Fruit fly (Drosophila melanogaster) whole organism, embryonic: Measurements from ENCODE around the gene CG5050.

Experiments
- Adf1 ChIP-seq: fragments of 200-800 bp; sonication (Bioruptor generic); IDR thresholded peaks from 2 replicates; pipeline ENCODE4 v1.3.6; 2022; ENCODE audit warnings: missing biosample characterization, missing genetic modification characterization
- Awh ChIP-seq: fragments of 200-800 bp; sonication (Bioruptor generic); IDR thresholded peaks from 2 replicates; pipeline ENCODE4, ENCODE4 v1.3.6; 2022; ENCODE audit warnings: missing biosample characterization, missing genetic modification characterization
- CG10321 ChIP-seq: fragments of 200-800 bp; sonication (Bioruptor generic); IDR thresholded peaks from 2 replicates; pipeline ENCODE4 v1.3.6; 2022; ENCODE audit warnings: missing biosample characterization, missing genetic modification characterization
- CG10462 ChIP-seq: fragments of 200-800 bp; sonication (Bioruptor generic); optimal IDR thresholded peaks from 2 replicates; lab custom pipeline; 2016; ENCODE audit warnings: missing biosample characterization, missing genetic modification characterization
- CG11085 ChIP-seq: fragments of 200-800 bp; sonication (Bioruptor generic); IDR thresholded peaks from 2 replicates; pipeline ENCODE4 v1.3.6; 2022; ENCODE audit warnings: missing biosample characterization, missing genetic modification characterization
- CG11695 ChIP-seq: fragments of 200-800 bp; sonication (Bioruptor generic); IDR thresholded peaks from 3 replicates; pipeline ENCODE4 v1.3.6; 2022; ENCODE audit warnings: missing biosample characterization, missing genetic modification characterization
- CG13287 ChIP-seq: fragments of 200-800 bp; sonication (Bioruptor generic); IDR thresholded peaks from 2 replicates; pipeline ENCODE4 v1.3.6; 2022; ENCODE audit warnings: missing biosample characterization, missing genetic modification characterization; ENCODE audit not compliant: partially characterized antibody
- CG15073 ChIP-seq: fragments of 200-800 bp; sonication (Bioruptor generic); optimal IDR thresholded peaks from 2 replicates; lab custom pipeline; 2016; ENCODE audit warnings: missing biosample characterization, missing genetic modification characterization
- CG17912 ChIP-seq: fragments of 200-800 bp; sonication (Bioruptor generic); optimal IDR thresholded peaks from 2 replicates; lab custom pipeline; 2018; ENCODE audit warnings: missing biosample characterization, mild to moderate bottlenecking, missing genetic modification characterization
- CG18011 ChIP-seq: fragments of 200-800 bp; sonication (Bioruptor generic); optimal IDR thresholded peaks from 2 replicates; lab custom pipeline; 2017; ENCODE audit warnings: missing biosample characterization, missing genetic modification characterization, mild to moderate bottlenecking, moderate library complexity, missing genotype
- CG18764 ChIP-seq: fragments of 200-800 bp; sonication (Bioruptor generic); optimal IDR thresholded peaks from 3 replicates; lab custom pipeline; 2016; ENCODE audit warnings: missing biosample characterization, missing genetic modification characterization
- CG2129 ChIP-seq: fragments of 200-800 bp; sonication (Bioruptor generic); IDR thresholded peaks from 2 replicates; pipeline ENCODE4 v1.3.6; 2022; ENCODE audit warnings: missing biosample characterization, missing genetic modification characterization; ENCODE audit not compliant: partially characterized antibody
- CG2889 ChIP-seq: fragments of 200-800 bp; sonication (Bioruptor generic); IDR thresholded peaks from 3 replicates; pipeline ENCODE4 v1.3.6; 2022; ENCODE audit warnings: missing biosample characterization, missing genetic modification characterization
- CG4282 ChIP-seq: fragments of 200-800 bp; sonication (Bioruptor generic); optimal IDR thresholded peaks from 2 replicates; lab custom pipeline; 2016; ENCODE audit warnings: missing biosample characterization, missing genetic modification characterization
- CG7839 ChIP-seq: fragments of 200-800 bp; sonication (Bioruptor generic); optimal IDR thresholded peaks from 3 replicates; lab custom pipeline; 2018; ENCODE audit warnings: missing biosample characterization, mild to moderate bottlenecking, missing genetic modification characterization, moderate library complexity
- CG9437 ChIP-seq: fragments of 200-800 bp; sonication (Bioruptor generic); optimal IDR thresholded peaks from 2 replicates; lab custom pipeline; 2018; ENCODE audit warnings: missing biosample characterization, mild to moderate bottlenecking, missing genetic modification characterization
- CrebB ChIP-seq: fragments of 200-800 bp; sonication (Bioruptor generic); optimal IDR thresholded peaks from 3 replicates; lab custom pipeline; 2018; ENCODE audit warnings: missing biosample characterization, mild to moderate bottlenecking, missing genetic modification characterization
- Doc3 ChIP-seq: fragments of 200-800 bp; sonication (Bioruptor generic); IDR thresholded peaks from 3 replicates; pipeline ENCODE4 v1.3.6; 2022; ENCODE audit warnings: missing biosample characterization, missing genetic modification characterization; ENCODE audit not compliant: partially characterized antibody
- HLH4C ChIP-seq: fragments of 200-800 bp; sonication (Bioruptor generic); IDR thresholded peaks from 3 replicates; pipeline ENCODE4 v1.3.6; 2022; ENCODE audit warnings: missing biosample characterization, missing genetic modification characterization; ENCODE audit not compliant: partially characterized antibody
- Nf-YB ChIP-seq: fragments of 200-800 bp; sonication (Bioruptor generic); optimal IDR thresholded peaks from 3 replicates; lab custom pipeline; 2019; ENCODE audit warnings: missing biosample characterization, mild to moderate bottlenecking, missing genetic modification characterization, moderate library complexity
- Rx ChIP-seq: fragments of 200-800 bp; sonication (Bioruptor generic); IDR thresholded peaks from 2 replicates; pipeline ENCODE4 v1.3.6; 2022; ENCODE audit warnings: missing biosample characterization, missing genetic modification characterization
- Ssrp ChIP-seq: fragments of 200-800 bp; sonication (Bioruptor generic); optimal IDR thresholded peaks from 2 replicates; lab custom pipeline; 2018; ENCODE audit warnings: missing biosample characterization, mild to moderate bottlenecking, missing genetic modification characterization, moderate library complexity
- aop ChIP-seq: fragments of 200-800 bp; sonication (Bioruptor generic); IDR thresholded peaks from 2 replicates; pipeline ENCODE4 v1.3.6; 2022; ENCODE audit warnings: missing biosample characterization, missing genetic modification characterization
- ase ChIP-seq: fragments of 200-800 bp; sonication (Bioruptor generic); IDR thresholded peaks from 3 replicates; pipeline ENCODE4 v1.3.6; 2022; ENCODE audit warnings: missing biosample characterization, missing genetic modification characterization
- bab2 ChIP-seq: fragments of 200-800 bp; sonication (Bioruptor generic); optimal IDR thresholded peaks from 2 replicates; lab custom pipeline; 2016; ENCODE audit warnings: missing biosample characterization, missing genetic modification characterization
- bsh ChIP-seq, 2 experiments: fragments of 200-800 bp; sonication (Bioruptor generic); optimal IDR thresholded peaks; 2 replicates each; lab custom pipeline; 2017 to 2018; ENCODE audit warnings: mild to moderate bottlenecking in 2 of 2, missing biosample characterization in 2 of 2, missing genetic modification characterization in 2 of 2, moderate library complexity in 1 of 2
- chinmo ChIP-seq: fragments of 200-800 bp; sonication (Bioruptor generic); IDR thresholded peaks from 4 replicates; pipeline ENCODE4 v1.3.6; 2022; ENCODE audit warnings: missing biosample characterization, missing genetic modification characterization; ENCODE audit not compliant: partially characterized antibody
- croc ChIP-seq: fragments of 200-800 bp; sonication (Bioruptor generic); conservative IDR thresholded peaks from 3 replicates; pipeline ENCODE4 v1.3.6; 2022; ENCODE audit warnings: missing biosample characterization, missing genetic modification characterization
- crp ChIP-seq, 2 experiments: fragments of 200-800 bp; sonication (Bioruptor generic); optimal IDR thresholded peaks; 2 replicates in 1 of 2; 3 replicates in 1 of 2; lab custom pipeline; 2017; ENCODE audit warnings: missing biosample characterization in 2 of 2, missing genetic modification characterization in 2 of 2, mild to moderate bottlenecking in 1 of 2, moderate library complexity in 1 of 2
- da ChIP-seq: fragments of 200-800 bp; sonication (Bioruptor generic); optimal IDR thresholded peaks from 2 replicates; lab custom pipeline; 2016; ENCODE audit warnings: missing biosample characterization, missing genetic modification characterization
- dimm ChIP-seq: fragments of 200-800 bp; sonication (Bioruptor generic); IDR thresholded peaks from 2 replicates; pipeline ENCODE4 v1.3.6; 2022; ENCODE audit warnings: missing biosample characterization, missing genetic modification characterization
- dm ChIP-seq: fragments of 200-800 bp; sonication (Bioruptor generic); optimal IDR thresholded peaks from 3 replicates; lab custom pipeline; 2016; ENCODE audit warnings: missing biosample characterization, missing genetic modification characterization
- h ChIP-seq: fragments of >200 bp; optimal IDR thresholded peaks from 2 replicates; lab custom pipeline; 2017
- kah ChIP-seq: fragments of 200-800 bp; sonication (Bioruptor generic); optimal IDR thresholded peaks from 2 replicates; lab custom pipeline; 2018; ENCODE audit warnings: missing biosample characterization, mild to moderate bottlenecking, missing genetic modification characterization
- mirr ChIP-seq: fragments of 200-800 bp; sonication (Bioruptor generic); optimal IDR thresholded peaks from 3 replicates; lab custom pipeline; 2018; ENCODE audit warnings: missing biosample characterization, mild to moderate bottlenecking, missing genetic modification characterization
- pros ChIP-seq: fragments of 200-800 bp; sonication (Bioruptor generic); optimal IDR thresholded peaks from 3 replicates; lab custom pipeline; 2019; ENCODE audit warnings: missing biosample characterization, mild to moderate bottlenecking, missing genetic modification characterization, moderate library complexity
- ranshi ChIP-seq: fragments of 200-800 bp; sonication (Bioruptor generic); IDR thresholded peaks from 2 replicates; pipeline ENCODE4 v1.3.6; 2022; ENCODE audit warnings: missing biosample characterization, missing genetic modification characterization
- ro ChIP-seq: fragments of 200-800 bp; sonication (Bioruptor generic); IDR thresholded peaks from 2 replicates; pipeline ENCODE4 v1.3.6; 2022; ENCODE audit warnings: missing biosample characterization, missing genetic modification characterization
- sd ChIP-seq: fragments of 200-800 bp; sonication (Bioruptor generic); optimal IDR thresholded peaks from 3 replicates; lab custom pipeline; 2018; ENCODE audit warnings: missing biosample characterization, mild to moderate bottlenecking, missing genetic modification characterization, moderate library complexity
- tna ChIP-seq: fragments of 200-800 bp; sonication (Bioruptor generic); IDR thresholded peaks from 2 replicates; pipeline ENCODE4 v1.3.6; 2022; ENCODE audit warnings: missing biosample characterization, missing genetic modification characterization; ENCODE audit not compliant: partially characterized antibody
- vfl ChIP-seq: fragments of 200-800 bp; sonication (Bioruptor generic); optimal IDR thresholded peaks from 2 replicates; lab custom pipeline; 2016; ENCODE audit warnings: missing biosample characterization, missing genetic modification characterization

CG5050 gene

dm6 chr2L:17410358-17410757 is 42.4 kb upstream of the CG5050 start, which contains the start of the genes Polr2J and CG15141 (continued):
- TF ChIP-seq CG15073 (GFP tag; lab: Kevin White, UChicago) (peak; percentile 10), CG11695 (GFP tag; lab: Robert Waterston, UW) (peak; percentile 73; the same call in 2 of the 3 replicates), CG4282 (GFP tag; lab: Kevin White, UChicago) (no peak), CG7839 (tag; lab: Kevin White, UChicago) (no peak), mirr (GFP tag; lab: Kevin White, UChicago) (no peak), kah (GFP tag; lab: Kevin White, UChicago) (peak; percentile 25), Rx (GFP tag; lab: Robert Waterston, UW) (peak; percentile 64; the same call in 1 of the 2 replicates), crp (GFP tag; optimal IDR thresholded peaks at IDR 0.05; lab: Kevin White, UChicago) (peak in 1 of 2 experiments; percentile 81), vfl (GFP tag; lab: Kevin White, UChicago) (peak; percentile 66), sd (tag; lab: Kevin White, UChicago) (no peak), dm (peak; percentile 69), CG13287 (GFP tag; lab: Robert Waterston, UW) (peak; percentile 93), CG10321 (GFP tag; lab: Robert Waterston, UW) (0 out of 2 replicates have a peak, but pooled peaks have one; percentile 35), croc (GFP tag; lab: Robert Waterston, UW) (peak; percentile 75), bab2 (peak; percentile 81), CG2129 (GFP tag; lab: Robert Waterston, UW) (peak; percentile 86), CrebB (tag; lab: Kevin White, UChicago) (peak; percentile 59), Nf-YB (GFP tag; lab: Kevin White, UChicago) (peak; percentile 70), ro (GFP tag; lab: Robert Waterston, UW) (peak; percentile 60; the same call in 1 of the 2 replicates), Awh (GFP tag; lab: Robert Waterston, UW) (peak; percentile 37; the same call in 1 of the 2 replicates), ase (GFP tag; lab: Robert Waterston, UW) (peak; percentile 79), CG2889 (GFP tag; lab: Robert Waterston, UW) (peak; percentile 63; the same call in 2 of the 3 replicates), CG9437 (peak; percentile 62), bsh (GFP tag; optimal IDR thresholded peaks at IDR 0.05; lab: Kevin White, UChicago) (peak in 1 of 2 experiments; percentile 82), aop (no peak; the same call in 1 of the 2 replicates), dimm (GFP tag; lab: Robert Waterston, UW) (no peak), ranshi (peak; percentile 86), HLH4C (peak; percentile 79), CG18011 (GFP tag; lab: Kevin White, UChicago) (peak; percentile 74), Adf1 (GFP tag; lab: Robert Waterston, UW) (peak; percentile 69), h (lab: Kevin White, UChicago) (no peak), Doc3 (peak; percentile 83), chinmo (GFP tag; lab: Robert Waterston, UW) (no peak), tna (GFP tag; lab: Robert Waterston, UW) (peak; percentile 41; the same call in 1 of the 2 replicates), pros (GFP tag; lab: Kevin White, UChicago) (no peak), CG11085 (GFP tag; lab: Robert Waterston, UW) (peak; percentile 81), CG10462 (GFP tag; lab: Kevin White, UChicago) (peak; percentile 73), da (GFP tag; lab: Kevin White, UChicago) (peak; percentile 52), CG18764 (GFP tag; lab: Kevin White, UChicago) (peak; percentile 78), Ssrp (tag; lab: Kevin White, UChicago) (peak; percentile 89), CG17912 (GFP tag; lab: Kevin White, UChicago) (no peak)
